Worm (Caenorhabditis elegans): ENCODE data around the gene F42G2.2.

ce11 chrII:2454822-2455221 is 32.8 kb downstream of the F42G2.2 start:
- TF ChIP-seq fkh-10 (GFP tag; optimal IDR thresholded peaks at IDR 0.05), result no peak
- TF ChIP-seq dve-1 (tag; optimal IDR thresholded peaks at IDR 0.05), result no peak
- TF ChIP-seq ceh-18 (tag; optimal IDR thresholded peaks at IDR 0.05), result peak; percentile 45
- TF ChIP-seq pqm-1 (tag; optimal IDR thresholded peaks at IDR 0.05), result no peak
- TF ChIP-seq unc-3 (GFP tag; conservative IDR thresholded peaks at IDR 0.05), result no peak
- TF ChIP-seq unc-3 (tag; optimal IDR thresholded peaks at IDR 0.05), result no peak
- no peak for TF ChIP-seq ama-1 (optimal IDR thresholded peaks at IDR 0.05)
- TF ChIP-seq zip-5 (tag; optimal IDR thresholded peaks at IDR 0.05), result no peak
- no peak for TF ChIP-seq pag-3 (tag; optimal IDR thresholded peaks at IDR 0.05; ENCODE audit: borderline replicate concordance)
- TF ChIP-seq lin-11 (tag; optimal IDR thresholded peaks at IDR 0.05), result no peak
- no peak for TF ChIP-seq gmeb-2 (tag; optimal IDR thresholded peaks at IDR 0.05)
- no peak for TF ChIP-seq pha-4 (tag; optimal IDR thresholded peaks at IDR 0.05)
- TF ChIP-seq dmd-4 (tag; optimal IDR thresholded peaks at IDR 0.05; ENCODE audit: borderline replicate concordance), result no peak
- no peak for TF ChIP-seq C38D4.7 (GFP tag; optimal IDR thresholded peaks at IDR 0.05)
